Worm (Caenorhabditis elegans): ENCODE results near the gene lgc-22.
A peak's percentile ranks its signal among the peaks of the same experiment; 100 is the strongest.

Gene lgc-22

DNA sequence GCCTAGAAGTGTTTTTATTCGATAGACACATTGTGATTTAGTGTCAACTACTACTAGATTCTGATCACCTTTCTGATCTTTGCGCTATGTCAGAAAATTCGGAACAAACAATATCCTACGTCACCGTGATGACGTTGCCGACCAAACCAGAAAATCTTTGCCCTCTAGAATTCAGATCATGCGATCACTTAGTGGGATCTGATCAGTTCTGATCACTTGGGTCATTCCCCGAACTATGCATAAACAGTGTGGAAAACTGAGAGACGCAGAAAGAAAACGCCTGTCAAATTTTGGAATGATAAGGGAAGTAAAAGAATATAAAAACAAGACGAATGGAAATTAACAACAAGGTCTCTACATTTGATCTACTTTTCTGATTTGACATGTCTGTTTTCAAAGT is 6.6 kb upstream of the lgc-22 start, which contains the start of gene F15E6.3 (continued):
- TF ChIP-seq dmd-8 (GFP tag; IDR thresholded peaks at IDR 0.05) = no peak
- TF ChIP-seq fkh-10 (GFP tag; optimal IDR thresholded peaks at IDR 0.05) = no peak
- TF ChIP-seq sdz-12 (GFP tag; optimal IDR thresholded peaks at IDR 0.05) = no peak
- no peak for TF ChIP-seq tra-1 (GFP tag; IDR thresholded peaks at IDR 0.05)

DNA sequence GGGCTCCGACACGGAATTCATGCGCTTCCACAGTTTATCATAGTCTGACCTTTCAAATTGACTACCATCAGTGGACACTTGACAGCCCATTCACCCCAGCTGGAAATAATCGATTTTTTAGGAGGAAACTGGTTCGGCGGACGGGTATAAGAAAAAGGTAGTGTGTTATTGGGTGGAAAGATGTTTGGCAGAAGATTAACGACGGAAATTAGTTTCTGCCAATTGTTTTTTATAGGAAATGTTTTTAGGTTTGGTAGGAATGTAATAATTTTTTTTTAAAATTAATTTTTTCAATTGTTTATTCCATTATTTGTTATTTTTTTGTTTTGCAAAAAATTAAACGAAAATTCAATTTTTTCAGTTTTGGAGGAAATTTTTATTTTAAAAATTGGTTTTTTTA is 2.1 kb upstream of the lgc-22 start, which contains the start of gene F15E6.9:
Gene F15E6.9, minus strand, starts transcription at position 101 of the 400 bp plus-strand sequence.
- TF ChIP-seq ceh-20 (GFP tag; IDR thresholded peaks at IDR 0.05) (no peak), nhr-10 (tag; optimal IDR thresholded peaks at IDR 0.05) (no peak), nhr-6 (tag; optimal IDR thresholded peaks at IDR 0.05) (no peak), Y75B8A.6 (GFP tag; IDR thresholded peaks at IDR 0.05) (no peak), nhr-237 (tag; optimal IDR thresholded peaks at IDR 0.05) (no peak), aha-1 (tag) (no peak), ctbp-1 (GFP tag; IDR thresholded peaks at IDR 0.05) (no peak), nhr-102 (tag; optimal IDR thresholded peaks at IDR 0.05) (no peak), ZK546.5 (tag; optimal IDR thresholded peaks at IDR 0.05) (no peak), Y5F2A.4 (GFP tag; optimal IDR thresholded peaks at IDR 0.05) (no peak), tag-97 (GFP tag; IDR thresholded peaks at IDR 0.05) (no peak), nhr-76 (tag; optimal IDR thresholded peaks at IDR 0.05) (no peak), lin-38 (GFP tag; IDR thresholded peaks at IDR 0.05) (no peak), hlh-11 (tag; optimal IDR thresholded peaks at IDR 0.05) (no peak), D1046.2 (GFP tag; IDR thresholded peaks at IDR 0.05) (no peak), rbr-2 (tag; optimal IDR thresholded peaks at IDR 0.05) (no peak), zag-1 (tag; optimal IDR thresholded peaks at IDR 0.05) (no peak), ces-1 (GFP tag; optimal IDR thresholded peaks at IDR 0.05) (no peak), ceh-82 (tag; optimal IDR thresholded peaks at IDR 0.05) (no peak)

DNA sequence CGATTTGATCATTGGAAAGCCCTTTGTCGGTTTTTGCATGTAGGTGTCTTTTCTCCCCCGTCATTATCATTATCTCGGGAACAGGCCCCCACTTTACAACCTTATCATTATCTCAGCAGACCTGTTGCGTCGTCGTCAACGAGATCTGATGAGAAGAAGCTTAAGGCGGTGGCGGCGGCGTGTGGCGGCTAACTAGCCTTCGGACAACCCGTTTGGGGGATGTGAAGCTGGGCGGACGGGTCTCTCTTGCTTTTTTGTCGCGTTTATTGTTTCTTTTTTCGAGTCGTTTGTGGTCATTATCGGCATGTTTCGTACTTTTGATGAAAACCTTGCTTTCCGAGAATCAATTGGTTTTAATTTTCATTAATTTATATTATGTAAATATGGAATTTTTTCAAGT is 1.1 kb upstream of the lgc-22 start:
- no peak for TF ChIP-seq spr-1 (tag; optimal IDR thresholded peaks at IDR 0.05)
- TF ChIP-seq daf-8 (GFP tag; IDR thresholded peaks at IDR 0.05) = no peak
- no peak for TF ChIP-seq skn-1 (tag; optimal IDR thresholded peaks at IDR 0.05)
- no peak for TF ChIP-seq daf-19 (GFP tag; conservative IDR thresholded peaks at IDR 0.05)
- peak; percentile 79 for TF ChIP-seq aha-1 (tag)
- no peak for TF ChIP-seq egl-27 (tag; optimal IDR thresholded peaks at IDR 0.05)
- TF ChIP-seq mxl-3 (GFP tag; optimal IDR thresholded peaks at IDR 0.05) = peak; percentile 30
- no peak for TF ChIP-seq lsy-2 (tag; optimal IDR thresholded peaks at IDR 0.05)
- TF ChIP-seq T26A8.4 (GFP tag; IDR thresholded peaks at IDR 0.05) = peak; percentile 64
- TF ChIP-seq nhr-48 (tag; optimal IDR thresholded peaks at IDR 0.05) = peak; percentile 51
- TF ChIP-seq hlh-11 (tag; optimal IDR thresholded peaks at IDR 0.05) = peak; percentile 67
- no peak for TF ChIP-seq ceh-44 (GFP tag; IDR thresholded peaks at IDR 0.05)
- peak; percentile 34; the same call in 1 of the 2 replicates for TF ChIP-seq set-16 (GFP tag; IDR thresholded peaks at IDR 0.05)

DNA sequence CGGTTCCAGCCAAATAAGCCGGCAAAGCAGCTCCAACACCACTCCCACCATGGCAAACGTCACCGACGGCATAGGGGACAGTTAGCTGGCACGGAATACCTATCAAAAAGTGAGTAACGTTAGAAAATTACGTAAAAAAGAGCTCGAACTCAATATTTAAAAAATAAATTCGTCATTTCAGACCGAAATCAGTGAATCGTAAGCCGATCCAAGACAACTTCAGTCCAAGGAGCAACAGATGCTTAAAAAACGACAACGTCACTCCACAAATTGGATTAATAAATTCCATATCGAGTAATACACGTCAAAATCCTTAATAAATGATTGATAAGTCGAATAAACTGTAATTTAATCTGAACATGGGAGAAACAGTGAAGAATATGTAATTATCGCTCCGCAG is 5.2 kb downstream of the lgc-22 start:
- no peak for TF ChIP-seq nhr-48 (tag; optimal IDR thresholded peaks at IDR 0.05)
- TF ChIP-seq unc-62 (GFP tag; optimal IDR thresholded peaks at IDR 0.05 in 1 of 2) = peak in 1 of 2 experiments; percentile 94
- no peak for TF ChIP-seq unc-62 (tag; optimal IDR thresholded peaks at IDR 0.05)
- no peak for TF ChIP-seq tag-97 (GFP tag; IDR thresholded peaks at IDR 0.05)

DNA sequence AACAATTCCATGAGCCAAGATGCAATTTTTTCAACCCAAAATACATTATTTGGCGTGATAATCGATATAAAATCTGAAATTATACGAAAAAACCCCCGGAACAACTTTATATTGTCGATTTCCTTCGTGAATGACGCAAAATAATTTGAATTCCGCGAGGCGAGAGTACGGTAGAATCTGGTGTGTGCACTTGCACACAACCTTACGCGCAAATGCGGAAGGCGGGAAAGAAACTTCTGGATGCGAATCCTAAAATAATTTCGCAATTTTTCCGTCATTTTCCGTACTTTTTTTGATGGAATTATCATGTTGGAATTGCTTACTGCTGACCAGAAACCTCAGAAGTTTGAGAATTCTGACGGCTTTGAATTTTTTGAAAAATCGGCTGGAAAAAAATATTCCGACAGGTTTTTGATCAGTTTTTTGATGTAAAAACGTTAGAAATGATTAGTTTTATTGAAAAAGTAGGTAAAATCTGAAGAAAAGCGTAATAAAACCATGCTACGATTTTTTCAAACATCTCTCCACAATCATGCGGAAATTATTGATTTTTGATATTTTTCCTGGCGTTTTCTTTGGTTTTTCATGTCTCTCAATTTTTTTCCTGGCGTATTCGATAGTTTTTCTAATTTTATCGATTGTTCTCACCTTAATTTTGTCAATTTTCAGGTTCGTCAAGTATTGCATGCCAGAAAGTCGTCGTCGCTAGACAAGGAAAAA is 6.3 kb downstream of the lgc-22 start, which contains the start of gene set-9:
Gene set-9, plus strand, starts transcription at position 670 of the 720 bp plus-strand sequence.
- TF ChIP-seq R02D3.7 (tag; optimal IDR thresholded peaks at IDR 0.05) (no peak), F37D6.2 (tag; optimal IDR thresholded peaks at IDR 0.05) (no peak), fos-1 (tag; optimal IDR thresholded peaks at IDR 0.05) (no peak), nhr-111 (GFP tag; optimal IDR thresholded peaks at IDR 0.05) (no peak), nhr-237 (tag; optimal IDR thresholded peaks at IDR 0.05) (no peak), lin-13 (GFP tag; optimal IDR thresholded peaks at IDR 0.05) (no peak), dve-1 (tag; optimal IDR thresholded peaks at IDR 0.05; ENCODE audit: insufficient read depth) (no peak)
